Worm (Caenorhabditis elegans) whole organism, young adult: ENCODE data around the gene hpo-28.

Experiments used
- C06A6.2 ChIP-seq: fragments of 200-800 bp; sonication (Bioruptor generic); conservative IDR thresholded peaks from 2 replicates; pipeline ENCODE4 v1.3.6; 2022; ENCODE audit warnings: missing genetic modification characterization, missing compliant biosample characterization
- D2030.7 ChIP-seq: fragments of 200-800 bp; sonication (Bioruptor generic); IDR thresholded peaks from 2 replicates; pipeline ENCODE4 v1.3.6; 2022; ENCODE audit warnings: missing genetic modification reagents, missing genetic modification characterization, missing compliant biosample characterization
- F22D6.2 ChIP-seq: sonication (generic microtip); optimal IDR thresholded peaks from 2 replicates; lab custom pipeline; 2016; ENCODE audit warnings: mild to moderate bottlenecking, missing genetic modification characterization, missing compliant biosample characterization
- F23B12.7 ChIP-seq: sonication (generic microtip); optimal IDR thresholded peaks from 2 replicates; lab custom pipeline; 2017; ENCODE audit warnings: missing genetic modification characterization, mild to moderate bottlenecking, missing compliant biosample characterization, antibody characterized with exemption, moderate library complexity; ENCODE audit not compliant: insufficient read depth
- F39B2.1 ChIP-seq: fragments of 200-800 bp; sonication (Bioruptor generic); IDR thresholded peaks from 2 replicates; pipeline ENCODE4 v1.3.6; 2022; ENCODE audit warnings: missing genetic modification reagents, missing genetic modification characterization, missing compliant biosample characterization
- K11D2.4 ChIP-seq: fragments of 200-800 bp; sonication (Bioruptor generic); IDR thresholded peaks from 2 replicates; pipeline ENCODE4 v1.3.6; 2022; ENCODE audit warnings: missing genetic modification reagents, missing genetic modification characterization, missing compliant biosample characterization
- Y53F4B.3 ChIP-seq: fragments of 200-800 bp; sonication (Bioruptor generic); IDR thresholded peaks from 2 replicates; pipeline ENCODE4 v1.3.6; 2022; ENCODE audit warnings: missing genetic modification reagents, missing genetic modification characterization, missing compliant biosample characterization
- Y53G8AR.9 ChIP-seq: fragments of 200-800 bp; sonication (Bioruptor generic); conservative IDR thresholded peaks from 2 replicates; pipeline ENCODE4 v1.3.6; 2022; ENCODE audit warnings: missing genetic modification reagents, missing genetic modification characterization, missing compliant biosample characterization
- ama-1 ChIP-seq, 3 experiments: fragments of 150-350 bp in 1 of 3; sonication (generic microtip) in 2 of 3; optimal IDR thresholded peaks; 2 replicates each; lab custom pipeline; 2014 to 2018; ENCODE audit warnings: missing biosample characterization in 2 of 3, missing genetic modification characterization in 2 of 3, missing genetic modification reagents in 2 of 3
- atf-7 ChIP-seq: sonication (generic microtip); optimal IDR thresholded peaks from 2 replicates; lab custom pipeline; 2017; ENCODE audit warnings: mild to moderate bottlenecking, missing genetic modification characterization, missing compliant biosample characterization
- athp-1 ChIP-seq: sonication (generic microtip); optimal IDR thresholded peaks from 2 replicates; lab custom pipeline; 2017; ENCODE audit warnings: mild to moderate bottlenecking, missing genetic modification characterization, missing compliant biosample characterization
- attf-5 ChIP-seq: fragments of 200-800 bp; sonication (Bioruptor generic); optimal IDR thresholded peaks from 2 replicates; lab custom pipeline; 2018; ENCODE audit warnings: mild to moderate bottlenecking, missing genetic modification characterization, missing compliant biosample characterization
- attf-6 ChIP-seq: fragments of 200-800 bp; sonication (Bioruptor generic); IDR thresholded peaks from 2 replicates; pipeline ENCODE4 v1.3.6; 2022; ENCODE audit warnings: missing genetic modification reagents, missing genetic modification characterization, missing compliant biosample characterization
- bed-1 ChIP-seq: fragments of 200-800 bp; sonication (Bioruptor generic); IDR thresholded peaks from 2 replicates; pipeline ENCODE4 v1.3.6; 2022; ENCODE audit warnings: missing genetic modification reagents, missing genetic modification characterization, missing compliant biosample characterization
- ccch-3 ChIP-seq: fragments of 200-800 bp; sonication (Bioruptor generic); optimal IDR thresholded peaks from 2 replicates; lab custom pipeline; 2018; ENCODE audit warnings: mild to moderate bottlenecking, missing genetic modification characterization, missing compliant biosample characterization
- ceh-100 ChIP-seq: fragments of 200-800 bp; sonication (Bioruptor generic); IDR thresholded peaks from 2 replicates; pipeline ENCODE4 v1.3.6; 2022; ENCODE audit warnings: missing genetic modification reagents, missing genetic modification characterization, missing compliant biosample characterization
- ceh-27 ChIP-seq: fragments of 200-800 bp; sonication (Bioruptor generic); optimal IDR thresholded peaks from 2 replicates; lab custom pipeline; 2018; ENCODE audit warnings: mild to moderate bottlenecking, missing genetic modification characterization, moderate library complexity, missing compliant biosample characterization
- ceh-58 ChIP-seq: fragments of 200-800 bp; sonication (Bioruptor generic); IDR thresholded peaks from 2 replicates; pipeline ENCODE4 v1.3.6; 2022; ENCODE audit warnings: missing genetic modification characterization, missing compliant biosample characterization
- ceh-91 ChIP-seq: fragments of 200-800 bp; sonication (Bioruptor generic); IDR thresholded peaks from 2 replicates; pipeline ENCODE4 v1.3.6; 2022; ENCODE audit warnings: missing genetic modification reagents, missing genetic modification characterization, missing compliant biosample characterization
- die-1 ChIP-seq: sonication (generic microtip); optimal IDR thresholded peaks from 2 replicates; lab custom pipeline; 2016; ENCODE audit warnings: missing genotype, mild to moderate bottlenecking, missing genetic modification characterization, missing compliant biosample characterization
- dpff-1 ChIP-seq: sonication (generic microtip); optimal IDR thresholded peaks from 2 replicates; lab custom pipeline; 2017; ENCODE audit warnings: mild to moderate bottlenecking, missing genetic modification characterization, missing compliant biosample characterization
- egrh-3 ChIP-seq: fragments of 200-800 bp; sonication (Bioruptor generic); IDR thresholded peaks from 2 replicates; pipeline ENCODE4 v1.3.6; 2022; ENCODE audit warnings: missing genetic modification reagents, missing genetic modification characterization, missing compliant biosample characterization
- ekl-4 ChIP-seq: fragments of 200-800 bp; sonication (Bioruptor generic); IDR thresholded peaks from 2 replicates; pipeline ENCODE4 v1.3.6; 2022; ENCODE audit warnings: missing genetic modification reagents, missing genetic modification characterization, missing compliant biosample characterization
- gei-17 ChIP-seq: fragments of 200-800 bp; sonication (Bioruptor generic); optimal IDR thresholded peaks from 2 replicates; lab custom pipeline; 2018; ENCODE audit warnings: mild to moderate bottlenecking, missing genetic modification characterization, missing compliant biosample characterization
- hlh-12 ChIP-seq: sonication (generic microtip); optimal IDR thresholded peaks from 2 replicates; lab custom pipeline; 2016; ENCODE audit warnings: missing genetic modification characterization, missing compliant biosample characterization
- hmg-1.2 ChIP-seq: fragments of 200-800 bp; sonication (Bioruptor generic); IDR thresholded peaks from 2 replicates; pipeline ENCODE4 v1.3.6; 2022; ENCODE audit warnings: missing genetic modification reagents, missing genetic modification characterization, missing compliant biosample characterization
- lsl-1 ChIP-seq: fragments of 200-800 bp; sonication (Bioruptor generic); optimal IDR thresholded peaks from 2 replicates; lab custom pipeline; 2018; ENCODE audit warnings: mild to moderate bottlenecking, missing genetic modification characterization, moderate library complexity, missing compliant biosample characterization
- madf-10 ChIP-seq: sonication (generic microtip); optimal IDR thresholded peaks from 2 replicates; lab custom pipeline; 2016; ENCODE audit warnings: mild to moderate bottlenecking, missing genetic modification characterization, missing compliant biosample characterization
- madf-8 ChIP-seq: fragments of 200-800 bp; sonication (Bioruptor generic); conservative IDR thresholded peaks from 2 replicates; pipeline ENCODE4 v1.3.6; 2022; ENCODE audit warnings: missing genetic modification reagents, missing genetic modification characterization, missing compliant biosample characterization
- nhr-120 ChIP-seq: fragments of 200-800 bp; sonication (Bioruptor generic); IDR thresholded peaks from 2 replicates; pipeline ENCODE4 v1.3.6; 2022; ENCODE audit warnings: missing genetic modification characterization, missing compliant biosample characterization
- nhr-179 ChIP-seq: sonication (generic microtip); optimal IDR thresholded peaks from 2 replicates; lab custom pipeline; 2016; ENCODE audit warnings: mild to moderate bottlenecking, missing genetic modification characterization, missing compliant biosample characterization
- pbrm-1 ChIP-seq: fragments of 200-800 bp; sonication (Bioruptor generic); IDR thresholded peaks from 2 replicates; pipeline ENCODE4 v1.3.6; 2022; ENCODE audit warnings: missing genetic modification reagents, missing genetic modification characterization, missing compliant biosample characterization
- pha-4 ChIP-seq: fragments of 150-350 bp; sonication (generic microtip); optimal IDR thresholded peaks from 2 replicates; lab custom pipeline; 2014; ENCODE audit warnings: missing biosample characterization, missing genetic modification reagents, missing genetic modification characterization
- rcor-1 ChIP-seq: fragments of 200-800 bp; sonication (Bioruptor generic); IDR thresholded peaks from 2 replicates; pipeline ENCODE4 v1.3.6; 2022; ENCODE audit warnings: missing genetic modification reagents, missing genetic modification characterization, missing compliant biosample characterization
- rpc-1 ChIP-seq, 2 experiments: fragments of 150-350 bp in 1 of 2; sonication (generic microtip) in 1 of 2; optimal IDR thresholded peaks; 2 replicates each; lab custom pipeline; 2014 to 2018; ENCODE audit warnings: missing biosample characterization in 1 of 2, missing genetic modification characterization in 1 of 2, missing genetic modification reagents in 1 of 2, missing genotype in 1 of 2
- snpc-1.3 ChIP-seq: sonication (generic microtip); optimal IDR thresholded peaks from 2 replicates; lab custom pipeline; 2017; ENCODE audit warnings: missing genetic modification characterization, mild to moderate bottlenecking, missing compliant biosample characterization, antibody characterized with exemption, moderate library complexity, missing genotype, missing genetic modification reagents; ENCODE audit not compliant: insufficient read depth
- snpc-4 ChIP-seq, 5 experiments: fragments of 150-350 bp in 1 of 5; sonication (generic microtip) in 4 of 5; optimal IDR thresholded peaks; 2 replicates each; lab custom pipeline; 2014 to 2018; ENCODE audit warnings: missing genetic modification characterization in 5 of 5, missing biosample characterization in 3 of 5, antibody characterized with exemption in 2 of 5, mild to moderate bottlenecking in 2 of 5, missing compliant biosample characterization in 2 of 5, missing genotype in 2 of 5, moderate library complexity in 2 of 5, missing genetic modification reagents in 1 of 5
- tbx-9 ChIP-seq: sonication (generic microtip); optimal IDR thresholded peaks from 2 replicates; lab custom pipeline; 2016; ENCODE audit warnings: borderline replicate concordance, missing genetic modification characterization, inconsistent platforms, missing compliant biosample characterization
- tlf-1 ChIP-seq: fragments of 200-800 bp; sonication (Bioruptor generic); optimal IDR thresholded peaks from 2 replicates; lab custom pipeline; 2018; ENCODE audit warnings: mild to moderate bottlenecking, missing genetic modification characterization, missing compliant biosample characterization
- xnd-1 ChIP-seq: sonication (generic microtip); optimal IDR thresholded peaks from 2 replicates; lab custom pipeline; 2016; ENCODE audit warnings: missing genotype, missing genetic modification reagents, missing genetic modification characterization, missing compliant biosample characterization
- zfh-2 ChIP-seq: fragments of 200-800 bp; sonication (Bioruptor generic); conservative IDR thresholded peaks from 2 replicates; pipeline ENCODE4 v1.3.6; 2022; ENCODE audit warnings: missing genetic modification reagents, missing genetic modification characterization, missing compliant biosample characterization
- ztf-18 ChIP-seq: sonication (generic microtip); optimal IDR thresholded peaks from 2 replicates; lab custom pipeline; 2016; ENCODE audit warnings: missing genotype, mild to moderate bottlenecking, missing genetic modification characterization, missing compliant biosample characterization
- ztf-22 ChIP-seq: fragments of 200-800 bp; sonication (Bioruptor generic); optimal IDR thresholded peaks from 2 replicates; lab custom pipeline; 2018; ENCODE audit warnings: mild to moderate bottlenecking, missing genetic modification characterization, moderate library complexity, missing compliant biosample characterization
- ztf-25 ChIP-seq: fragments of 200-800 bp; sonication (Bioruptor generic); IDR thresholded peaks from 2 replicates; pipeline ENCODE4 v1.3.6; 2022; ENCODE audit warnings: missing genetic modification reagents, missing genetic modification characterization, missing compliant biosample characterization

Gene hpo-28

DNA sequence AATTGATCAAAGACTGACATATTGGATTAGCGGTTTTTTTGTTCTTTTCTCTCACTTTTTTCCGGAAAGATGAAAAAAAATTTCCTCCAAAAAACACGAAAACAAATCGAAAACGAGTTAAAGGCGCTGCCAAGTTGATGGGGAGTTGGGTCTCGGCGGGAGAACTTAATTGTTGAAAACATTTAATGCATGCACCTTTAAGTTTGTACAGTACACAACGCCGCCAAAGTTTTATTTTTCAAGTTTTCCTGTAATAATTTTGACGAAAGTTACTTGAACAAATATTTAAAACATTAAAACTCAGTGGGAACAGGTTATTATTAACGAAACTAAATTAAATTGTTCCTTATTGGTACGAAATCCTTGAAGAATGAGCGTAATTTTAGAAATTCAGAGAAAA, 7.6 kb downstream of the hpo-28 start (continued):
- no peak for TF ChIP-seq C06A6.2 (GFP tag; lab: Robert Waterston, UW)

DNA sequence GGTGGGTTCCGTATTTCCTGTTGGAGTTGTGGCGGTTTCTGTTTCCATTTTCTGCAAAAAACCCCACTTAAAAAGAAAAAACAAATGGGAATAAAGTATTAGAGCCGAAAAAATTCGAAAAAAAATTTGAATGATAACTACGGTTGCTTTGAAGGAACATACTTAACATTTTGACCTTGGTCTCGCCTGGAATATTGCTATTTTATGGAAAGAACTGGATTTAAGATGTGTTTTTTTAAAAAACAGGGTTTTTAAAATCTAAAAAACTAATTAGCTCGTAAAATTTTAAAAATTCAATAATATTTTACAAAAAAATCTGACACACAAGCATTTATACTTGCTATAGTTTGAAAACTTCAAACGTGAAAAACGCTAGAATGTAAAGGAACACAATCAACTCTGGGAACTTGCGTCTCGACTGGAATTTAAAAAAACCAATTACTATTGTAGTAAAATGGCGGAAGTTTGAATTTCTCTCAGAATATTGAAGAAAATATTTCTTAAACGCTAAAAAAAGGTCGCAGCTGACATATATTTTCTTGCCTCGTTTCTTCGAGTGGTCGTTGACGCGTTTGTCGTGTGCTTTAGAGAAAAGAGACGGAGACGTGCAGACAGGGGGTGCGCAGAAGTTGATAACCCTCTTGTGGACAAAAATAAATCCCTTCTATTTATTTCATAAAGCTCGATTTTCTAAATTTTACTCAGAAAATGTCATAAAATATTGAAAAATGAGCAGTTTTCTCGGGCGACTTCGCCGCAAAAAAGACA, 11.0 kb downstream of the hpo-28 start, which contains the start of the genes lgg-3 and rgs-5:
lgg-3 (minus strand) TSS at position 51 of the 768 bp plus-strand sequence.
rgs-5 (plus strand) TSS at position 593 of the 768 bp plus-strand sequence.
- TF ChIP-seq F39B2.1 (GFP tag; lab: Robert Waterston, UW) (no peak), Y53G8AR.9 (no peak), madf-10 (tag; lab: Kevin White, UChicago) (no peak), ztf-25 (GFP tag; lab: Robert Waterston, UW) (no peak), snpc-4 (GFP tag; optimal IDR thresholded peaks at IDR 0.05; lab: Kevin White, UChicago) (no peak), snpc-4 (tag; optimal IDR thresholded peaks at IDR 0.05; lab: Kevin White, UChicago) (peak; percentile 5 to 81 (median 31)), ekl-4 (GFP tag; lab: Robert Waterston, UW) (0 out of 2 replicates have a peak, but pooled peaks have one; percentile 8), rpc-1 (optimal IDR thresholded peaks at IDR 0.05; lab: Kevin White, UChicago) (no peak), rpc-1 (tag; optimal IDR thresholded peaks at IDR 0.05; lab: Kevin White, UChicago) (no peak), lsl-1 (GFP tag; lab: Kevin White, UChicago) (peak; percentile 96), attf-6 (GFP tag; lab: Robert Waterston, UW) (no peak), xnd-1 (tag; lab: Kevin White, UChicago) (peak; percentile 91), tlf-1 (GFP tag; lab: Kevin White, UChicago) (peak; percentile 44), egrh-3 (GFP tag; lab: Robert Waterston, UW) (no peak), attf-5 (peak; percentile 65), ztf-18 (peak; percentile 72), rcor-1 (GFP tag; lab: Robert Waterston, UW) (peak; percentile 39; the same call in 1 of the 2 replicates), ceh-91 (GFP tag; lab: Robert Waterston, UW) (peak; percentile 61), athp-1 (tag; lab: Kevin White, UChicago) (peak; percentile 13), ceh-58 (GFP tag; lab: Robert Waterston, UW) (no peak), F22D6.2 (tag; lab: Kevin White, UChicago) (no peak), ceh-27 (GFP tag; lab: Kevin White, UChicago) (peak; percentile 12), madf-8 (peak; percentile 72), hlh-12 (tag; lab: Kevin White, UChicago) (no peak), D2030.7 (peak; percentile 58), snpc-1.3 (tag; lab: Kevin White, UChicago) (peak; percentile 3), ccch-3 (GFP tag; lab: Kevin White, UChicago) (no peak), K11D2.4 (GFP tag; lab: Robert Waterston, UW) (no peak), die-1 (tag; lab: Kevin White, UChicago) (no peak), ceh-100 (GFP tag; lab: Robert Waterston, UW) (no peak), ama-1 (optimal IDR thresholded peaks at IDR 0.05; lab: Kevin White, UChicago) (no peak), ama-1 (GFP tag; optimal IDR thresholded peaks at IDR 0.05; lab: Kevin White, UChicago) (no peak), pbrm-1 (no peak), bed-1 (no peak), ztf-22 (GFP tag; lab: Kevin White, UChicago) (no peak), nhr-120 (no peak), F23B12.7 (tag; lab: Kevin White, UChicago) (no peak), pha-4 (tag; lab: Kevin White, UChicago) (no peak), zfh-2 (GFP tag; lab: Robert Waterston, UW) (no peak), hmg-1.2 (GFP tag; lab: Robert Waterston, UW) (peak; percentile 13; the same call in 1 of the 2 replicates), nhr-179 (no peak), dpff-1 (no peak), Y53F4B.3 (no peak), gei-17 (GFP tag; lab: Kevin White, UChicago) (no peak), atf-7 (no peak), tbx-9 (tag; lab: Kevin White, UChicago) (no peak)
